Worm (Caenorhabditis elegans) whole organism, young adult: Measurements from ENCODE around the gene C44C10.7.

Source experiments
- D2030.7 ChIP-seq: fragments of 200-800 bp; sonication (Bioruptor generic); IDR thresholded peaks from 2 replicates; pipeline ENCODE4 v1.3.6; 2022; ENCODE audit warnings: missing genetic modification reagents, missing genetic modification characterization, missing compliant biosample characterization
- F10E7.11 ChIP-seq: sonication (generic microtip); optimal IDR thresholded peaks from 2 replicates; lab custom pipeline; 2017; ENCODE audit warnings: mild to moderate bottlenecking, missing genetic modification characterization, moderate library complexity, missing compliant biosample characterization
- F57C9.4 ChIP-seq: sonication (generic microtip); optimal IDR thresholded peaks from 2 replicates; lab custom pipeline; 2017; ENCODE audit warnings: mild to moderate bottlenecking, missing genetic modification characterization, missing compliant biosample characterization
- ama-1 ChIP-seq, 3 experiments: fragments of 150-350 bp in 1 of 3; sonication (generic microtip) in 2 of 3; optimal IDR thresholded peaks; 2 replicates each; lab custom pipeline; 2014 to 2018; ENCODE audit warnings: missing biosample characterization in 2 of 3, missing genetic modification characterization in 2 of 3, missing genetic modification reagents in 2 of 3
- attf-3 ChIP-seq: fragments of 200-800 bp; sonication (Bioruptor generic); conservative IDR thresholded peaks from 2 replicates; pipeline ENCODE4 v1.3.6; 2022; ENCODE audit warnings: missing genetic modification reagents, missing genetic modification characterization, missing compliant biosample characterization
- attf-6 ChIP-seq: fragments of 200-800 bp; sonication (Bioruptor generic); IDR thresholded peaks from 2 replicates; pipeline ENCODE4 v1.3.6; 2022; ENCODE audit warnings: missing genetic modification reagents, missing genetic modification characterization, missing compliant biosample characterization
- dox-1 ChIP-seq: fragments of 200-800 bp; sonication (Bioruptor generic); IDR thresholded peaks from 2 replicates; pipeline ENCODE4 v1.3.6; 2022; ENCODE audit warnings: missing genetic modification reagents, missing genetic modification characterization, missing compliant biosample characterization
- ekl-4 ChIP-seq: fragments of 200-800 bp; sonication (Bioruptor generic); IDR thresholded peaks from 2 replicates; pipeline ENCODE4 v1.3.6; 2022; ENCODE audit warnings: missing genetic modification reagents, missing genetic modification characterization, missing compliant biosample characterization
- lsy-27 ChIP-seq: sonication (generic microtip); optimal IDR thresholded peaks from 2 replicates; lab custom pipeline; 2017; ENCODE audit warnings: missing genetic modification characterization, mild to moderate bottlenecking, missing compliant biosample characterization, antibody characterized with exemption, missing genotype, borderline replicate concordance; ENCODE audit not compliant: insufficient read depth
- madf-10 ChIP-seq: sonication (generic microtip); optimal IDR thresholded peaks from 2 replicates; lab custom pipeline; 2016; ENCODE audit warnings: mild to moderate bottlenecking, missing genetic modification characterization, missing compliant biosample characterization
- rec-8 ChIP-seq, 2 experiments: sonication (generic microtip); optimal IDR thresholded peaks; 2 replicates each; lab custom pipeline; 2016; ENCODE audit warnings: mild to moderate bottlenecking in 2 of 2, missing genetic modification characterization in 2 of 2, missing genetic modification reagents in 2 of 2, missing genotype in 2 of 2, missing biosample characterization in 1 of 2, missing compliant biosample characterization in 1 of 2, moderate library complexity in 1 of 2
- unc-62 ChIP-seq: fragments of 150-350 bp; optimal IDR thresholded peaks from 2 replicates; lab custom pipeline; 2014; ENCODE audit warnings: missing biosample characterization, missing genetic modification reagents, missing genetic modification characterization

ce11 chrX:11693092-11693491 lies 5.0 kb upstream of the C44C10.7 start, which contains the start of gene smcl-1:
- TF ChIP-seq unc-62 (GFP tag; lab: Kevin White, UChicago), result no peak
- TF ChIP-seq lsy-27, result no peak
- no peak for TF ChIP-seq dox-1 (GFP tag; lab: Robert Waterston, UW)
- no peak for TF ChIP-seq attf-6 (GFP tag; lab: Robert Waterston, UW)
- no peak for TF ChIP-seq madf-10 (tag; lab: Kevin White, UChicago)
- TF ChIP-seq ekl-4 (GFP tag; lab: Robert Waterston, UW), result no peak
- TF ChIP-seq rec-8 (tag; optimal IDR thresholded peaks at IDR 0.05; lab: Kevin White, UChicago), result no peak
- TF ChIP-seq ama-1 (optimal IDR thresholded peaks at IDR 0.05; lab: Kevin White, UChicago), result no peak
- TF ChIP-seq ama-1 (GFP tag; optimal IDR thresholded peaks at IDR 0.05; lab: Kevin White, UChicago), result no peak
- no peak for TF ChIP-seq F10E7.11 (tag; lab: Kevin White, UChicago)
- no peak for TF ChIP-seq attf-3 (GFP tag; lab: Robert Waterston, UW)
- TF ChIP-seq D2030.7 (GFP tag; lab: Robert Waterston, UW), result no peak
- TF ChIP-seq F57C9.4 (tag; lab: Kevin White, UChicago), result no peak
